Fruit fly (Drosophila melanogaster) whole organism, embryonic: ENCODE results near the gene trk.

Source experiments
- Bdp1 ChIP-seq: fragments of 200-800 bp; sonication (Bioruptor generic); optimal IDR thresholded peaks from 3 replicates; lab custom pipeline; 2016; ENCODE audit warnings: missing biosample characterization, missing genetic modification characterization
- CG11093 ChIP-seq: fragments of 200-800 bp; sonication (Bioruptor generic); IDR thresholded peaks from 3 replicates; pipeline ENCODE4 v1.3.6; 2022; ENCODE audit warnings: missing biosample characterization, missing genetic modification characterization
- CG12299 ChIP-seq: fragments of 200-800 bp; sonication (Bioruptor generic); optimal IDR thresholded peaks from 2 replicates; lab custom pipeline; 2018; ENCODE audit warnings: missing biosample characterization, mild to moderate bottlenecking, missing genetic modification characterization
- CG12769 ChIP-seq: fragments of 200-800 bp; sonication (Bioruptor generic); optimal IDR thresholded peaks from 2 replicates; lab custom pipeline; 2019; ENCODE audit warnings: missing biosample characterization, mild to moderate bottlenecking, missing genetic modification characterization, moderate library complexity
- CG14860 ChIP-seq: fragments of 200-800 bp; sonication (Bioruptor generic); IDR thresholded peaks from 3 replicates; pipeline ENCODE4 v1.3.6; 2022; ENCODE audit warnings: missing biosample characterization, missing genetic modification characterization; ENCODE audit not compliant: partially characterized antibody
- CG15011 ChIP-seq: fragments of 200-800 bp; sonication (Bioruptor generic); optimal IDR thresholded peaks from 3 replicates; lab custom pipeline; 2018; ENCODE audit warnings: missing biosample characterization, mild to moderate bottlenecking, missing genetic modification characterization
- CG1603 ChIP-seq: fragments of 200-800 bp; sonication (Bioruptor generic); optimal IDR thresholded peaks from 2 replicates; lab custom pipeline; 2019; ENCODE audit warnings: missing biosample characterization, mild to moderate bottlenecking, missing genetic modification characterization, moderate library complexity
- CG17186 ChIP-seq: fragments of 200-800 bp; sonication (Bioruptor generic); optimal IDR thresholded peaks from 3 replicates; lab custom pipeline; 2017; ENCODE audit warnings: missing biosample characterization, missing genetic modification reagents, missing genetic modification characterization
- CG17328 ChIP-seq: fragments of 200-800 bp; sonication (Bioruptor generic); IDR thresholded peaks from 2 replicates; pipeline ENCODE4 v1.3.6; 2022; ENCODE audit warnings: missing biosample characterization, missing genetic modification characterization
- CG31224 ChIP-seq: fragments of 200-800 bp; sonication (Bioruptor generic); IDR thresholded peaks from 2 replicates; pipeline ENCODE4 v1.3.6; 2022; ENCODE audit warnings: missing biosample characterization, missing genetic modification characterization
- CG31365 ChIP-seq: fragments of 200-800 bp; sonication (Bioruptor generic); optimal IDR thresholded peaks from 2 replicates; lab custom pipeline; 2018; ENCODE audit warnings: missing biosample characterization, mild to moderate bottlenecking, missing genetic modification characterization
- CG33213 ChIP-seq: fragments of 200-800 bp; sonication (Bioruptor generic); optimal IDR thresholded peaks from 3 replicates; lab custom pipeline; 2016; ENCODE audit warnings: missing biosample characterization, missing genetic modification characterization
- CG3726 ChIP-seq: fragments of 200-800 bp; sonication (Bioruptor generic); IDR thresholded peaks from 3 replicates; pipeline ENCODE4, ENCODE4 v1.3.6; 2022; ENCODE audit warnings: missing biosample characterization, missing genetic modification characterization
- CG4730 ChIP-seq: fragments of 200-800 bp; sonication (Bioruptor generic); IDR thresholded peaks from 2 replicates; pipeline ENCODE4 v1.3.6; 2022; ENCODE audit warnings: missing biosample characterization, missing genetic modification characterization
- CG7556 ChIP-seq: fragments of 200-800 bp; sonication (Bioruptor generic); optimal IDR thresholded peaks from 2 replicates; lab custom pipeline; 2017; ENCODE audit warnings: missing biosample characterization, mild to moderate bottlenecking, missing genetic modification characterization
- CG8281 ChIP-seq: fragments of 200-800 bp; sonication (Bioruptor generic); optimal IDR thresholded peaks from 2 replicates; lab custom pipeline; 2018; ENCODE audit warnings: missing biosample characterization, mild to moderate bottlenecking, missing genetic modification characterization, moderate library complexity
- CG9797 ChIP-seq: fragments of 200-800 bp; sonication (Bioruptor generic); optimal IDR thresholded peaks from 3 replicates; lab custom pipeline; 2018; ENCODE audit warnings: missing biosample characterization, mild to moderate bottlenecking, missing genetic modification characterization
- CG9932 ChIP-seq: fragments of 200-800 bp; sonication (Bioruptor generic); IDR thresholded peaks from 2 replicates; pipeline ENCODE4 v1.3.6; 2022; ENCODE audit warnings: missing biosample characterization, missing genetic modification characterization
- CTCF ChIP-seq: fragments of 200-800 bp; sonication (Bioruptor generic); optimal IDR thresholded peaks from 2 replicates; lab custom pipeline; 2017; ENCODE audit warnings: missing biosample characterization, mild to moderate bottlenecking, missing genetic modification characterization, moderate library complexity
- Drgx ChIP-seq: fragments of 200-800 bp; sonication (Bioruptor generic); IDR thresholded peaks from 2 replicates; pipeline ENCODE4 v1.3.6; 2022; ENCODE audit warnings: missing biosample characterization, missing genetic modification characterization
- Fer3 ChIP-seq: fragments of 200-800 bp; sonication (Bioruptor generic); optimal IDR thresholded peaks from 2 replicates; lab custom pipeline; 2018; ENCODE audit warnings: missing biosample characterization, mild to moderate bottlenecking, missing genetic modification characterization, moderate library complexity
- Hand ChIP-seq: fragments of 200-800 bp; sonication (Bioruptor generic); optimal IDR thresholded peaks from 2 replicates; lab custom pipeline; 2017; ENCODE audit warnings: mild to moderate bottlenecking, missing biosample characterization, missing genetic modification reagents, missing genetic modification characterization
- Hmx ChIP-seq: fragments of 200-800 bp; sonication (Bioruptor generic); optimal IDR thresholded peaks from 2 replicates; lab custom pipeline; 2016; ENCODE audit warnings: missing biosample characterization, missing genetic modification characterization
- Lim3 ChIP-seq: fragments of 200-800 bp; sonication (Bioruptor generic); IDR thresholded peaks from 2 replicates; pipeline ENCODE4 v1.3.6; 2022; ENCODE audit warnings: missing biosample characterization, missing genetic modification characterization
- Nf-YB ChIP-seq: fragments of 200-800 bp; sonication (Bioruptor generic); optimal IDR thresholded peaks from 3 replicates; lab custom pipeline; 2019; ENCODE audit warnings: missing biosample characterization, mild to moderate bottlenecking, missing genetic modification characterization, moderate library complexity
- Rfx ChIP-seq: fragments of 200-800 bp; sonication (Bioruptor generic); IDR thresholded peaks from 2 replicates; pipeline ENCODE4 v1.3.6; 2022; ENCODE audit warnings: missing biosample characterization, missing genetic modification characterization
- Sin3A ChIP-seq: fragments of >200 bp; optimal IDR thresholded peaks from 2 replicates; lab custom pipeline; 2018
- Taf1 ChIP-seq: fragments of 200-800 bp; sonication (Bioruptor generic); IDR thresholded peaks from 2 replicates; pipeline ENCODE4 v1.3.6; 2022; ENCODE audit warnings: missing biosample characterization, missing genetic modification characterization
- caup ChIP-seq: fragments of 200-800 bp; sonication (Bioruptor generic); optimal IDR thresholded peaks from 3 replicates; lab custom pipeline; 2017; ENCODE audit warnings: missing biosample characterization, mild to moderate bottlenecking, missing genetic modification characterization, moderate library complexity; ENCODE audit not compliant: severe bottlenecking
- esg ChIP-seq: fragments of 200-800 bp; sonication (Bioruptor generic); conservative IDR thresholded peaks from 2 replicates; pipeline ENCODE4 v1.3.6; 2022; ENCODE audit warnings: missing biosample characterization, missing genetic modification characterization
- eyg ChIP-seq: fragments of 200-800 bp; sonication (Bioruptor generic); optimal IDR thresholded peaks from 3 replicates; lab custom pipeline; 2016; ENCODE audit warnings: missing biosample characterization, missing genetic modification characterization
- her ChIP-seq: fragments of 200-800 bp; sonication (Bioruptor generic); optimal IDR thresholded peaks from 2 replicates; lab custom pipeline; 2016; ENCODE audit warnings: missing biosample characterization, missing genetic modification characterization
- ken ChIP-seq: fragments of 200-800 bp; sonication (Bioruptor generic); IDR thresholded peaks from 3 replicates; pipeline ENCODE4 v1.3.6; 2022; ENCODE audit warnings: missing biosample characterization, missing genetic modification characterization
- oc ChIP-seq: fragments of 200-800 bp; sonication (Bioruptor generic); optimal IDR thresholded peaks from 2 replicates; lab custom pipeline; 2018; ENCODE audit warnings: missing biosample characterization, mild to moderate bottlenecking, missing genetic modification characterization, moderate library complexity
- onecut ChIP-seq: fragments of 200-800 bp; sonication (Bioruptor generic); IDR thresholded peaks from 2 replicates; pipeline ENCODE4 v1.3.6; 2022; ENCODE audit warnings: missing biosample characterization, missing genetic modification characterization
- pan ChIP-seq, 4 experiments: fragments of >200 bp in 3 of 4; fragments of 200-800 bp in 1 of 4; sonication (Bioruptor generic) in 1 of 4; optimal IDR thresholded peaks in 3 of 4; IDR thresholded peaks in 1 of 4; 2 replicates each; pipeline versions ENCODE4 v1.3.6 to Lab custom; 2017 to 2022; ENCODE audit warnings: missing biosample characterization in 2 of 4, missing genetic modification characterization in 2 of 4, mixed read lengths in 1 of 4
- prd ChIP-seq, 3 experiments: fragments of >200 bp in 2 of 3; fragments of 200-800 bp in 1 of 3; sonication (Bioruptor generic) in 1 of 3; optimal IDR thresholded peaks in 2 of 3; IDR thresholded peaks in 1 of 3; 2 replicates in 2 of 3; 3 replicates in 1 of 3; pipeline versions ENCODE4 v1.3.6 to Lab custom; 2017 to 2022; ENCODE audit warnings: missing biosample characterization in 1 of 3, missing genetic modification characterization in 1 of 3
- pros ChIP-seq: fragments of 200-800 bp; sonication (Bioruptor generic); optimal IDR thresholded peaks from 3 replicates; lab custom pipeline; 2019; ENCODE audit warnings: missing biosample characterization, mild to moderate bottlenecking, missing genetic modification characterization, moderate library complexity
- rib ChIP-seq: fragments of 200-800 bp; sonication (Bioruptor generic); IDR thresholded peaks from 2 replicates; pipeline ENCODE4 v1.3.6; 2022; ENCODE audit warnings: missing biosample characterization, missing genetic modification characterization
- ro ChIP-seq: fragments of 200-800 bp; sonication (Bioruptor generic); IDR thresholded peaks from 2 replicates; pipeline ENCODE4 v1.3.6; 2022; ENCODE audit warnings: missing biosample characterization, missing genetic modification characterization
- sc ChIP-seq, 3 experiments: fragments of >200 bp in 2 of 3; fragments of 200-800 bp in 1 of 3; sonication (Bioruptor generic) in 1 of 3; optimal IDR thresholded peaks; 2 replicates in 2 of 3; 3 replicates in 1 of 3; lab custom pipeline; 2017; ENCODE audit warnings: mild to moderate bottlenecking in 1 of 3, missing biosample characterization in 1 of 3, missing genetic modification characterization in 1 of 3, missing genetic modification reagents in 1 of 3
- sens-2 ChIP-seq: fragments of 200-800 bp; sonication (Bioruptor generic); IDR thresholded peaks from 2 replicates; pipeline ENCODE4 v1.3.6; 2022; ENCODE audit warnings: missing biosample characterization, missing genetic modification characterization
- sim ChIP-seq: fragments of 200-800 bp; sonication (Bioruptor generic); IDR thresholded peaks from 2 replicates; pipeline ENCODE4 v1.3.6; 2022; ENCODE audit warnings: missing biosample characterization, missing genetic modification characterization
- tio ChIP-seq: fragments of 200-800 bp; sonication (Bioruptor generic); optimal IDR thresholded peaks from 2 replicates; lab custom pipeline; 2017; ENCODE audit warnings: missing biosample characterization, missing genetic modification characterization, inconsistent platforms
- tll ChIP-seq, 2 experiments: fragments of 200-800 bp in 1 of 2; fragments of >200 bp in 1 of 2; sonication (Bioruptor generic) in 1 of 2; optimal IDR thresholded peaks; 2 replicates each; lab custom pipeline; 2017 to 2019; ENCODE audit warnings: missing biosample characterization in 2 of 2, missing genetic modification characterization in 2 of 2, mild to moderate bottlenecking in 1 of 2, moderate library complexity in 1 of 2
- tna ChIP-seq: fragments of 200-800 bp; sonication (Bioruptor generic); IDR thresholded peaks from 2 replicates; pipeline ENCODE4 v1.3.6; 2022; ENCODE audit warnings: missing biosample characterization, missing genetic modification characterization; ENCODE audit not compliant: partially characterized antibody
- ttk ChIP-seq: fragments of 200-800 bp; sonication (Bioruptor generic); IDR thresholded peaks from 2 replicates; pipeline ENCODE4 v2.1.2; 2022; ENCODE audit warnings: missing biosample characterization, missing genetic modification characterization
- vnd ChIP-seq: fragments of 200-800 bp; sonication (Bioruptor generic); IDR thresholded peaks from 3 replicates; pipeline ENCODE4 v1.3.6; 2022; ENCODE audit warnings: missing biosample characterization, missing genetic modification characterization; ENCODE audit not compliant: partially characterized antibody
- wdn ChIP-seq: fragments of 200-800 bp; sonication (Bioruptor generic); IDR thresholded peaks from 2 replicates; pipeline ENCODE4 v1.3.6; 2022; ENCODE audit warnings: missing biosample characterization, missing genetic modification characterization

trk gene

DNA sequence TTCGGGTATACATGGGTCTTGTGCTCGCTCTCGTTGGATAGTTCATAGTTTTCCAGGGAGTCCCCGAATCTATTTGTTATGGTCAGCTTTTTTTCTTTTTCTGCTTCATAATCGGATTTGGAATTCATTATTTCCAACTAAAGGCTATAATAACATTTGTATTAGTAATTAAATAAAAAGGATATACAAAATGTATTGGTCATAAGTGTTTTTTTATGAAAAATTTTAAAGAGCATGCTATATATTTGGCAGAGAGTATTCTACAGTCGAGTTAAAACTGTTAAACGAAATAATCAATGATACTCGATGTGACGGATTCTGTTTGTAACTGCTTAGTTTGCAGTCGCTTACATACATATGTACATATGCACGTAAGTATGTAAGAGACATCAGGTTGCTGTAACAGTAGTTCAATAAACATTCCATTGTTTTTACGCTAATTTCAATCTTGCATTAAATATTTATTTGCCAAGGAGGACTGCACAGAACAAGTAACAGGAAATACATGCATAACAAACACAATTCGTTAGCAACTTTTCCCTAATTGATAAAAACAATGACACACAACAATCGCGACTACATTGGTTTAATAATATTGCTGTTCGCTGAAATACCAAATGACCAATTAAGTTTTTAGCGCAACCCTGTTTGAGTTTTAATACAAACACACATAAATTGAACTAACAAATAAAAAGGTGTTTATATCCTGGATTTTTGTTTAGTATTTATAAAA lies 27.1 kb upstream of the trk start:
- no peak for TF ChIP-seq CTCF (GFP tag; lab: Kevin White, UChicago)
- no peak for TF ChIP-seq vnd (GFP tag; lab: Robert Waterston, UW)
- TF ChIP-seq ttk (GFP tag; lab: Robert Waterston, UW) = no peak
- TF ChIP-seq CG31365 = peak; percentile 55
- no peak for TF ChIP-seq Hand
- no peak for TF ChIP-seq tio (GFP tag; lab: Kevin White, UChicago)
- no peak for TF ChIP-seq caup (GFP tag; lab: Kevin White, UChicago)
- TF ChIP-seq Fer3 = no peak
- TF ChIP-seq CG31224 = no peak
- no peak for TF ChIP-seq sc (optimal IDR thresholded peaks at IDR 0.05; lab: Kevin White, UChicago)
- no peak for TF ChIP-seq sc (GFP tag; optimal IDR thresholded peaks at IDR 0.05; lab: Kevin White, UChicago)
- no peak for TF ChIP-seq CG3726 (GFP tag; lab: Robert Waterston, UW)
- TF ChIP-seq sens-2 (GFP tag; lab: Robert Waterston, UW) = no peak
- TF ChIP-seq Drgx (GFP tag; lab: Robert Waterston, UW) = no peak; the same call in 1 of the 2 replicates
- TF ChIP-seq Nf-YB (GFP tag; lab: Kevin White, UChicago) = no peak
- TF ChIP-seq Bdp1 (GFP tag; lab: Kevin White, UChicago) = no peak
- TF ChIP-seq rib (GFP tag; lab: Robert Waterston, UW) = no peak
- TF ChIP-seq CG12299 (tag; lab: Kevin White, UChicago) = no peak
- TF ChIP-seq prd (optimal IDR thresholded peaks at IDR 0.05; lab: Kevin White, UChicago) = no peak
- no peak for TF ChIP-seq prd (GFP tag; IDR thresholded peaks at IDR 0.05; lab: Robert Waterston, UW)
- no peak for TF ChIP-seq eyg (GFP tag; lab: Kevin White, UChicago)
- no peak for TF ChIP-seq Rfx (GFP tag; lab: Robert Waterston, UW)
- TF ChIP-seq oc (tag; lab: Kevin White, UChicago) = no peak
- no peak for TF ChIP-seq CG17328 (GFP tag; lab: Robert Waterston, UW)
- TF ChIP-seq tll (GFP tag; optimal IDR thresholded peaks at IDR 0.05; lab: Kevin White, UChicago) = no peak
- TF ChIP-seq CG9797 (GFP tag; lab: Kevin White, UChicago) = no peak
- no peak for TF ChIP-seq CG1603 (tag; lab: Kevin White, UChicago)
- TF ChIP-seq Hmx (GFP tag; lab: Kevin White, UChicago) = no peak
- no peak for TF ChIP-seq CG12769 (tag; lab: Kevin White, UChicago)
- TF ChIP-seq Lim3 (GFP tag; lab: Robert Waterston, UW) = no peak
- TF ChIP-seq CG15011 (GFP tag; lab: Kevin White, UChicago) = no peak
- no peak for TF ChIP-seq tna (GFP tag; lab: Robert Waterston, UW)
- no peak for TF ChIP-seq ken (GFP tag; lab: Robert Waterston, UW)
- no peak for TF ChIP-seq CG33213 (GFP tag; lab: Kevin White, UChicago)
- TF ChIP-seq CG17186 (GFP tag; lab: Kevin White, UChicago) = no peak
- no peak for TF ChIP-seq CG11093
- TF ChIP-seq Sin3A = no peak
- TF ChIP-seq pros (GFP tag; lab: Kevin White, UChicago) = no peak
- no peak; the same call in 2 of the 3 replicates for TF ChIP-seq CG14860
- TF ChIP-seq CG9932 (GFP tag; lab: Robert Waterston, UW) = no peak
- TF ChIP-seq Taf1 (GFP tag; lab: Robert Waterston, UW) = no peak
- TF ChIP-seq her (GFP tag; lab: Kevin White, UChicago) = no peak
- TF ChIP-seq onecut (GFP tag; lab: Robert Waterston, UW) = peak; percentile 62
- TF ChIP-seq esg (GFP tag; lab: Robert Waterston, UW) = no peak
- no peak for TF ChIP-seq ro (GFP tag; lab: Robert Waterston, UW)
- no peak for TF ChIP-seq wdn (GFP tag; lab: Robert Waterston, UW)
- TF ChIP-seq pan (optimal IDR thresholded peaks at IDR 0.05; lab: Kevin White, UChicago) = no peak
- no peak for TF ChIP-seq pan (GFP tag; optimal IDR thresholded peaks at IDR 0.05 in 1 of 2, IDR thresholded peaks at IDR 0.05 in 1 of 2)
- TF ChIP-seq sim = no peak
- TF ChIP-seq CG8281 = no peak
- TF ChIP-seq CG4730 = no peak
- TF ChIP-seq CG7556 (GFP tag; lab: Kevin White, UChicago) = no peak
